Fruit fly (Drosophila melanogaster) whole organism, embryonic: ENCODE data around the gene InR.

Experiments
- Abd-B ChIP-seq: fragments of 200-800 bp; sonication (Bioruptor generic); optimal IDR thresholded peaks from 2 replicates; lab custom pipeline; 2018; ENCODE audit warnings: missing biosample characterization, mild to moderate bottlenecking, missing genetic modification characterization, moderate library complexity
- Aef1 ChIP-seq: fragments of 200-800 bp; sonication (Bioruptor generic); IDR thresholded peaks from 3 replicates; pipeline ENCODE4 v1.3.6; 2022; ENCODE audit warnings: missing biosample characterization, missing genetic modification characterization
- CG10274 ChIP-seq: fragments of 200-800 bp; sonication (Bioruptor generic); optimal IDR thresholded peaks from 3 replicates; lab custom pipeline; 2017; ENCODE audit warnings: missing biosample characterization, mild to moderate bottlenecking, missing genetic modification characterization
- CG13296 ChIP-seq: fragments of 200-800 bp; sonication (Bioruptor generic); optimal IDR thresholded peaks from 3 replicates; lab custom pipeline; 2018; ENCODE audit warnings: missing biosample characterization, mild to moderate bottlenecking, missing genetic modification characterization
- CG15514 ChIP-seq: fragments of 200-800 bp; sonication (Bioruptor generic); optimal IDR thresholded peaks from 3 replicates; lab custom pipeline; 2017; ENCODE audit warnings: missing biosample characterization, missing genetic modification characterization, mild to moderate bottlenecking, moderate library complexity, missing genetic modification reagents
- CG16813 ChIP-seq: fragments of 200-800 bp; sonication (Bioruptor generic); IDR thresholded peaks from 3 replicates; pipeline ENCODE4 v1.3.6; 2022; ENCODE audit warnings: missing biosample characterization, missing genetic modification characterization; ENCODE audit not compliant: partially characterized antibody
- CG17328 ChIP-seq: fragments of 200-800 bp; sonication (Bioruptor generic); IDR thresholded peaks from 2 replicates; pipeline ENCODE4 v1.3.6; 2022; ENCODE audit warnings: missing biosample characterization, missing genetic modification characterization
- CG17612 ChIP-seq: fragments of 200-800 bp; sonication (Bioruptor generic); IDR thresholded peaks from 2 replicates; pipeline ENCODE4 v1.3.6; 2022; ENCODE audit warnings: missing biosample characterization, missing genetic modification characterization
- CG17912 ChIP-seq: fragments of 200-800 bp; sonication (Bioruptor generic); optimal IDR thresholded peaks from 2 replicates; lab custom pipeline; 2018; ENCODE audit warnings: missing biosample characterization, mild to moderate bottlenecking, missing genetic modification characterization
- CG30431 ChIP-seq: fragments of 200-800 bp; sonication (Bioruptor generic); optimal IDR thresholded peaks from 2 replicates; lab custom pipeline; 2017; ENCODE audit warnings: missing biosample characterization, missing genetic modification characterization
- CG33213 ChIP-seq: fragments of 200-800 bp; sonication (Bioruptor generic); optimal IDR thresholded peaks from 3 replicates; lab custom pipeline; 2016; ENCODE audit warnings: missing biosample characterization, missing genetic modification characterization
- CG34422 ChIP-seq: fragments of 200-800 bp; sonication (Bioruptor generic); IDR thresholded peaks from 3 replicates; pipeline ENCODE4 v1.3.6; 2022; ENCODE audit warnings: missing biosample characterization, missing genetic modification characterization
- CG6175 ChIP-seq: fragments of 200-800 bp; sonication (Bioruptor generic); IDR thresholded peaks from 3 replicates; pipeline ENCODE4 v1.3.6; 2022; ENCODE audit warnings: missing biosample characterization, missing genetic modification characterization
- CG6813 ChIP-seq: fragments of 200-800 bp; sonication (Bioruptor generic); optimal IDR thresholded peaks from 2 replicates; lab custom pipeline; 2017; ENCODE audit warnings: missing biosample characterization, missing genetic modification characterization, mild to moderate bottlenecking, moderate library complexity, missing genetic modification reagents
- CG6854 ChIP-seq: fragments of 200-800 bp; sonication (Bioruptor generic); optimal IDR thresholded peaks from 3 replicates; lab custom pipeline; 2017; ENCODE audit warnings: missing biosample characterization, mild to moderate bottlenecking, missing genetic modification characterization
- CG7357 ChIP-seq: fragments of 200-800 bp; sonication (Bioruptor generic); IDR thresholded peaks from 3 replicates; pipeline ENCODE4 v1.3.6; 2022; ENCODE audit warnings: missing biosample characterization, missing genetic modification characterization
- CG7556 ChIP-seq: fragments of 200-800 bp; sonication (Bioruptor generic); optimal IDR thresholded peaks from 2 replicates; lab custom pipeline; 2017; ENCODE audit warnings: missing biosample characterization, mild to moderate bottlenecking, missing genetic modification characterization
- CG8388 ChIP-seq: fragments of 200-800 bp; sonication (Bioruptor generic); optimal IDR thresholded peaks from 2 replicates; lab custom pipeline; 2019; ENCODE audit warnings: missing biosample characterization, mild to moderate bottlenecking, missing genetic modification characterization, moderate library complexity
- CG8765 ChIP-seq: fragments of 200-800 bp; sonication (Bioruptor generic); IDR thresholded peaks from 2 replicates; pipeline ENCODE4 v1.3.6; 2022; ENCODE audit warnings: missing biosample characterization, missing genetic modification characterization
- CG9215 ChIP-seq: fragments of 200-800 bp; sonication (Bioruptor generic); IDR thresholded peaks from 2 replicates; pipeline ENCODE4 v1.3.6; 2022; ENCODE audit warnings: missing biosample characterization, missing genetic modification characterization
- CG9609 ChIP-seq: fragments of 200-800 bp; sonication (Bioruptor generic); optimal IDR thresholded peaks from 3 replicates; lab custom pipeline; 2016; ENCODE audit warnings: missing biosample characterization, missing genetic modification characterization
- CG9727 ChIP-seq: fragments of 200-800 bp; sonication (Bioruptor generic); optimal IDR thresholded peaks from 3 replicates; lab custom pipeline; 2017; ENCODE audit warnings: missing biosample characterization, mild to moderate bottlenecking, missing genetic modification characterization
- Dll ChIP-seq: fragments of 200-800 bp; sonication (Bioruptor generic); IDR thresholded peaks from 4 replicates; pipeline ENCODE4 v1.3.6; 2022; ENCODE audit warnings: missing biosample characterization, missing genetic modification characterization; ENCODE audit not compliant: partially characterized antibody
- H2.0 ChIP-seq: fragments of 200-800 bp; sonication (Bioruptor generic); IDR thresholded peaks from 2 replicates; pipeline ENCODE4 v1.3.6; 2022; ENCODE audit warnings: missing biosample characterization, missing genetic modification characterization
- Lim3 ChIP-seq: fragments of 200-800 bp; sonication (Bioruptor generic); IDR thresholded peaks from 2 replicates; pipeline ENCODE4 v1.3.6; 2022; ENCODE audit warnings: missing biosample characterization, missing genetic modification characterization
- MTF-1 ChIP-seq: fragments of 200-800 bp; sonication (Bioruptor generic); optimal IDR thresholded peaks from 2 replicates; lab custom pipeline; 2018; ENCODE audit warnings: missing biosample characterization, mild to moderate bottlenecking, missing genetic modification characterization, borderline replicate concordance
- NC2α ChIP-seq: fragments of 200-800 bp; sonication (Bioruptor generic); optimal IDR thresholded peaks from 2 replicates; lab custom pipeline; 2016; ENCODE audit warnings: missing biosample characterization, missing genetic modification characterization
- Neu2 ChIP-seq: fragments of 200-800 bp; sonication (Bioruptor generic); optimal IDR thresholded peaks from 3 replicates; lab custom pipeline; 2016; ENCODE audit warnings: missing biosample characterization, missing genetic modification characterization, borderline replicate concordance
- Nf-YC ChIP-seq: fragments of 200-800 bp; optimal IDR thresholded peaks from 3 replicates; lab custom pipeline; 2019; ENCODE audit warnings: missing biosample characterization, mild to moderate bottlenecking, missing genetic modification characterization, moderate library complexity
- Rfx ChIP-seq: fragments of 200-800 bp; sonication (Bioruptor generic); IDR thresholded peaks from 2 replicates; pipeline ENCODE4 v1.3.6; 2022; ENCODE audit warnings: missing biosample characterization, missing genetic modification characterization
- Scr ChIP-seq: fragments of 200-800 bp; sonication (Bioruptor generic); IDR thresholded peaks from 2 replicates; pipeline ENCODE4 v1.3.6; 2022; ENCODE audit warnings: missing biosample characterization, missing genetic modification characterization; ENCODE audit not compliant: partially characterized antibody
- Usf ChIP-seq: fragments of 200-800 bp; sonication (Bioruptor generic); optimal IDR thresholded peaks from 2 replicates; lab custom pipeline; 2017; ENCODE audit warnings: missing genotype, missing biosample characterization, missing genetic modification characterization
- Xrp1 ChIP-seq: fragments of 200-800 bp; sonication (Bioruptor generic); IDR thresholded peaks from 2 replicates; pipeline ENCODE4 v1.3.6; 2022; ENCODE audit warnings: missing biosample characterization, missing genetic modification characterization
- btn ChIP-seq: fragments of 200-800 bp; sonication (Bioruptor generic); optimal IDR thresholded peaks from 2 replicates; lab custom pipeline; 2016; ENCODE audit warnings: missing biosample characterization, missing genetic modification characterization
- cas ChIP-seq: fragments of 200-800 bp; sonication (Bioruptor generic); IDR thresholded peaks from 2 replicates; pipeline ENCODE4 v1.3.6; 2022; ENCODE audit warnings: missing biosample characterization, missing genetic modification characterization
- cato ChIP-seq: fragments of 200-800 bp; sonication (Bioruptor generic); optimal IDR thresholded peaks from 2 replicates; lab custom pipeline; 2016; ENCODE audit warnings: missing biosample characterization, missing genetic modification characterization, borderline replicate concordance
- corto ChIP-seq: fragments of 200-800 bp; sonication (Bioruptor generic); optimal IDR thresholded peaks from 2 replicates; lab custom pipeline; 2016; ENCODE audit warnings: missing biosample characterization, mild to moderate bottlenecking, missing genetic modification characterization, moderate library complexity
- dati ChIP-seq: fragments of 200-800 bp; sonication (Bioruptor generic); IDR thresholded peaks from 2 replicates; pipeline ENCODE4 v1.3.6; 2022; ENCODE audit warnings: missing biosample characterization, missing genetic modification characterization
- en ChIP-seq: fragments of 200-800 bp; sonication (Bioruptor generic); optimal IDR thresholded peaks from 2 replicates; lab custom pipeline; 2016; ENCODE audit warnings: missing biosample characterization, missing genetic modification characterization
- fd102C ChIP-seq: fragments of 200-800 bp; sonication (Bioruptor generic); optimal IDR thresholded peaks from 2 replicates; lab custom pipeline; 2018; ENCODE audit warnings: missing biosample characterization, mild to moderate bottlenecking, missing genetic modification characterization, moderate library complexity
- lov ChIP-seq, 2 experiments: fragments of 200-800 bp in 1 of 2; fragments of >200 bp in 1 of 2; sonication (Bioruptor generic) in 1 of 2; IDR thresholded peaks in 1 of 2; optimal IDR thresholded peaks in 1 of 2; 2 replicates in 1 of 2; 3 replicates in 1 of 2; pipeline versions ENCODE4 v1.3.6 to Lab custom; 2017 to 2022; ENCODE audit warnings: missing biosample characterization in 1 of 2, missing genetic modification characterization in 1 of 2
- nerfin-1 ChIP-seq: fragments of 200-800 bp; sonication (Bioruptor generic); optimal IDR thresholded peaks from 3 replicates; lab custom pipeline; 2019; ENCODE audit warnings: missing biosample characterization, mild to moderate bottlenecking, missing genetic modification characterization, moderate library complexity
- odd ChIP-seq: fragments of 200-800 bp; sonication (Bioruptor generic); optimal IDR thresholded peaks from 2 replicates; lab custom pipeline; 2017; ENCODE audit warnings: missing biosample characterization, mild to moderate bottlenecking, missing genetic modification characterization
- pfk ChIP-seq: fragments of 200-800 bp; sonication (Bioruptor generic); optimal IDR thresholded peaks from 2 replicates; lab custom pipeline; 2018; ENCODE audit warnings: missing biosample characterization, mild to moderate bottlenecking, missing genetic modification characterization, moderate library complexity
- pho ChIP-seq: fragments of 200-800 bp; sonication (Bioruptor generic); optimal IDR thresholded peaks from 2 replicates; lab custom pipeline; 2016; ENCODE audit warnings: missing biosample characterization, missing genetic modification characterization
- sisA ChIP-seq: fragments of 200-800 bp; sonication (Bioruptor generic); IDR thresholded peaks from 2 replicates; pipeline ENCODE4 v1.3.6; 2022; ENCODE audit warnings: missing biosample characterization, missing genetic modification characterization
- slbo ChIP-seq: fragments of 200-800 bp; sonication (Bioruptor generic); IDR thresholded peaks from 2 replicates; pipeline ENCODE4 v1.3.6; 2022; ENCODE audit warnings: missing biosample characterization, missing genetic modification characterization
- so ChIP-seq: fragments of 200-800 bp; sonication (Bioruptor generic); IDR thresholded peaks from 3 replicates; pipeline ENCODE4 v1.3.6; 2022; ENCODE audit warnings: missing biosample characterization, missing genetic modification characterization
- sqz ChIP-seq: fragments of 200-800 bp; sonication (Bioruptor generic); optimal IDR thresholded peaks from 3 replicates; lab custom pipeline; 2018; ENCODE audit warnings: missing biosample characterization, mild to moderate bottlenecking, missing genetic modification characterization
- ssp ChIP-seq: fragments of 200-800 bp; sonication (Bioruptor generic); IDR thresholded peaks from 2 replicates; pipeline ENCODE4 v1.3.6; 2022; ENCODE audit warnings: missing biosample characterization, missing genetic modification characterization
- trh ChIP-seq: fragments of 200-800 bp; sonication (Bioruptor generic); optimal IDR thresholded peaks from 2 replicates; lab custom pipeline; 2016; ENCODE audit warnings: missing biosample characterization, missing genetic modification characterization

The InR gene

dm6 chr3R:21605291-21605898, 13.7 kb downstream of the InR start (continued):
- TF ChIP-seq CG7357 (GFP tag; lab: Robert Waterston, UW) (no peak), pho (no peak), CG9609 (no peak), slbo (GFP tag; lab: Robert Waterston, UW) (no peak), CG8765 (GFP tag; lab: Robert Waterston, UW) (no peak), CG15514 (GFP tag; lab: Kevin White, UChicago) (no peak), pfk (no peak), MTF-1 (GFP tag; lab: Kevin White, UChicago) (no peak), CG9215 (GFP tag; lab: Robert Waterston, UW) (no peak), CG8388 (GFP tag; lab: Kevin White, UChicago) (no peak), Nf-YC (peak; percentile 25), btn (GFP tag; lab: Kevin White, UChicago) (no peak), fd102C (no peak), so (GFP tag; lab: Robert Waterston, UW) (no peak), sisA (GFP tag; lab: Robert Waterston, UW) (no peak), dati (GFP tag; lab: Robert Waterston, UW) (no peak), ssp (GFP tag; lab: Robert Waterston, UW) (no peak), sqz (GFP tag; lab: Kevin White, UChicago) (peak; percentile 97), Neu2 (GFP tag; lab: Kevin White, UChicago) (no peak), Scr (no peak), en (GFP tag; lab: Kevin White, UChicago) (no peak), CG33213 (GFP tag; lab: Kevin White, UChicago) (no peak), nerfin-1 (tag; lab: Kevin White, UChicago) (peak; percentile 97), H2.0 (GFP tag; lab: Robert Waterston, UW) (no peak), odd (no peak), Usf (GFP tag; lab: Kevin White, UChicago) (no peak), CG10274 (GFP tag; lab: Kevin White, UChicago) (no peak), Lim3 (GFP tag; lab: Robert Waterston, UW) (no peak), CG17912 (GFP tag; lab: Kevin White, UChicago) (no peak), CG17328 (GFP tag; lab: Robert Waterston, UW) (no peak), CG13296 (GFP tag; lab: Kevin White, UChicago) (no peak), Xrp1 (GFP tag; lab: Robert Waterston, UW) (no peak), corto (GFP tag; lab: Kevin White, UChicago) (peak; percentile 74), CG6175 (GFP tag; lab: Robert Waterston, UW) (no peak), Aef1 (no peak), lov (optimal IDR thresholded peaks at IDR 0.05; lab: Kevin White, UChicago) (no peak), lov (GFP tag; IDR thresholded peaks at IDR 0.05; lab: Robert Waterston, UW) (no peak), CG6813 (GFP tag; lab: Kevin White, UChicago) (no peak), CG9727 (GFP tag; lab: Kevin White, UChicago) (no peak), CG34422 (GFP tag; lab: Robert Waterston, UW) (no peak), CG16813 (GFP tag; lab: Robert Waterston, UW) (no peak), Abd-B (no peak), Dll (GFP tag; lab: Robert Waterston, UW) (no peak), CG7556 (GFP tag; lab: Kevin White, UChicago) (no peak), cas (GFP tag; lab: Robert Waterston, UW) (no peak), CG6854 (GFP tag; lab: Kevin White, UChicago) (no peak), CG17612 (GFP tag; lab: Robert Waterston, UW) (no peak), NC2α (GFP tag; lab: Kevin White, UChicago) (no peak), CG30431 (GFP tag; lab: Kevin White, UChicago) (no peak), cato (GFP tag; lab: Kevin White, UChicago) (no peak), Rfx (GFP tag; lab: Robert Waterston, UW) (no peak), trh (GFP tag; lab: Kevin White, UChicago) (no peak)
